Worm (Caenorhabditis elegans): ENCODE data around the gene fkh-3.

DNA sequence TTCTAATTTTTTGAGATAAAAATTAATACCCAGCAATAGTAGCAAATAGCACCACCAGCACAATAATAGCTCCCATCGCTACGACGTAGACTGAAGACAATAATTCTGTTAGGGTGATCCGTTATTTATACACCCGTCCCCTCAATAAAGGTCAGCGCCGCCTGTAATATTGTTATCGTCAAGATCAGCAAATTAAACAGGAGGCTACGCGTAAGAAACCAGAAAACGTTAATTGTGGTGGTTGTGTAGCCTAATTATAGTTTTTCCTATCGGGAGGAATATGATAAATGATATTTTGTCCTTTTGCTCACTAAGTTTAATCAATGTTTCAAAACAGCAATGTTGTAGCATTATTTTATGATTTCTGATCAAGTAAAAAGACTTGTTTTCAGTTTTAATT is 13.7 kb downstream of the fkh-3 start, which contains the start of the genes cyp-13B1 and C29F7.1:
- TF ChIP-seq snpc-4 (tag; optimal IDR thresholded peaks at IDR 0.05) (no peak), unc-62 (GFP tag; optimal IDR thresholded peaks at IDR 0.05) (no peak), nhr-77 (tag; optimal IDR thresholded peaks at IDR 0.05) (no peak), nhr-129 (tag; optimal IDR thresholded peaks at IDR 0.05) (no peak), lin-39 (tag; optimal IDR thresholded peaks at IDR 0.05) (no peak), ceh-16 (tag; optimal IDR thresholded peaks at IDR 0.05) (no peak), elt-1 (tag; optimal IDR thresholded peaks at IDR 0.05) (no peak), aly-2 (tag; optimal IDR thresholded peaks at IDR 0.05) (no peak), unc-39 (tag; optimal IDR thresholded peaks at IDR 0.05) (no peak)

Data from whole organism, L2 larva.